Worm (Caenorhabditis elegans) whole organism, early embryonic: ENCODE data around the gene srw-134.

Experiments
- B0310.2 ChIP-seq: sonication (generic microtip); optimal IDR thresholded peaks from 2 replicates; lab custom pipeline; 2016; ENCODE audit warnings: mild to moderate bottlenecking, missing genetic modification characterization, missing compliant biosample characterization
- F13C5.2 ChIP-seq: sonication (generic microtip); optimal IDR thresholded peaks from 2 replicates; lab custom pipeline; 2017; ENCODE audit warnings: mild to moderate bottlenecking, missing genetic modification characterization, inconsistent platforms, missing compliant biosample characterization
- aly-1 ChIP-seq: sonication (generic microtip); optimal IDR thresholded peaks from 2 replicates; lab custom pipeline; 2016; ENCODE audit warnings: missing genetic modification characterization, missing compliant biosample characterization
- ama-1 ChIP-seq: fragments of 150-350 bp; optimal IDR thresholded peaks from 2 replicates; lab custom pipeline; 2014
- ceh-13 ChIP-seq: fragments of 200-800 bp; sonication (Bioruptor generic); optimal IDR thresholded peaks from 2 replicates; lab custom pipeline; 2018; ENCODE audit warnings: mild to moderate bottlenecking, missing genetic modification characterization, missing compliant biosample characterization
- ceh-36 ChIP-seq: sonication (generic microtip); optimal IDR thresholded peaks from 2 replicates; lab custom pipeline; 2016; ENCODE audit warnings: missing genetic modification characterization, inconsistent platforms, missing compliant biosample characterization
- ets-7 ChIP-seq: sonication (generic microtip); optimal IDR thresholded peaks from 2 replicates; lab custom pipeline; 2016; ENCODE audit warnings: missing genotype, missing genetic modification characterization, missing compliant biosample characterization
- flt-1 ChIP-seq: fragments of 200-800 bp; sonication (Bioruptor generic); IDR thresholded peaks from 2 replicates; pipeline ENCODE4 v1.3.6; 2022; ENCODE audit warnings: missing genetic modification characterization, missing compliant biosample characterization
- hmbx-1 ChIP-seq: sonication (generic microtip); optimal IDR thresholded peaks from 2 replicates; lab custom pipeline; 2016; ENCODE audit warnings: mild to moderate bottlenecking, missing genetic modification characterization, missing compliant biosample characterization
- hmg-4 ChIP-seq: fragments of 200-800 bp; sonication (Bioruptor generic); optimal IDR thresholded peaks from 2 replicates; lab custom pipeline; 2018; ENCODE audit warnings: mild to moderate bottlenecking, missing genetic modification characterization, missing compliant biosample characterization
- hnd-1 ChIP-seq: sonication (generic microtip); optimal IDR thresholded peaks from 2 replicates; lab custom pipeline; 2016; ENCODE audit warnings: missing genetic modification characterization, missing compliant biosample characterization
- pes-1 ChIP-seq: fragments of 200-800 bp; sonication (Bioruptor generic); IDR thresholded peaks from 2 replicates; pipeline ENCODE4 v1.3.6; 2022; ENCODE audit warnings: missing genetic modification reagents, missing genetic modification characterization, missing compliant biosample characterization
- scrt-1 ChIP-seq: fragments of 200-800 bp; sonication (Bioruptor generic); IDR thresholded peaks from 2 replicates; pipeline ENCODE4 v1.3.6; 2022; ENCODE audit warnings: missing genetic modification characterization, missing compliant biosample characterization
- sea-1 ChIP-seq: fragments of 200-800 bp; sonication (Bioruptor generic); conservative IDR thresholded peaks from 2 replicates; pipeline ENCODE4 v1.3.6; 2022; ENCODE audit warnings: missing genetic modification characterization, missing compliant biosample characterization
- tbx-11 ChIP-seq: fragments of 200-800 bp; sonication (Bioruptor generic); IDR thresholded peaks from 2 replicates; pipeline ENCODE4 v1.3.6; 2022; ENCODE audit warnings: missing genetic modification characterization, missing compliant biosample characterization
- tbx-37 ChIP-seq: fragments of 200-800 bp; sonication (Bioruptor generic); conservative IDR thresholded peaks from 2 replicates; pipeline ENCODE4 v1.3.6; 2022; ENCODE audit warnings: missing genetic modification reagents, missing genetic modification characterization, missing compliant biosample characterization
- tra-4 ChIP-seq: sonication (generic microtip); optimal IDR thresholded peaks from 2 replicates; lab custom pipeline; 2017; ENCODE audit warnings: missing genetic modification characterization, missing compliant biosample characterization

Gene srw-134

ce11 chrV:4112516-4112915 is at the start of gene srw-134:
Gene srw-134, minus strand, starts transcription at chrV:4112616.
- TF ChIP-seq scrt-1 (GFP tag; lab: Robert Waterston, UW) (no peak), flt-1 (GFP tag; lab: Robert Waterston, UW) (no peak), ceh-36 (tag; lab: Kevin White, UChicago) (no peak)

ce11 chrV:4160086-4160485 is 47.7 kb upstream of the srw-134 start, which contains the start of gene Y45G5AM.5:
Gene Y45G5AM.5, plus strand, starts transcription at chrV:4160386.
- TF ChIP-seq ceh-13 (GFP tag; lab: Kevin White, UChicago) (no peak), ama-1 (lab: Kevin White, UChicago) (no peak)

ce11 chrV:4157291-4157690 is 44.9 kb upstream of the srw-134 start:
- no peak for TF ChIP-seq ets-7 (tag; lab: Kevin White, UChicago)
- TF ChIP-seq scrt-1 (GFP tag; lab: Robert Waterston, UW) = no peak
- TF ChIP-seq pes-1 (GFP tag; lab: Robert Waterston, UW) = no peak
- TF ChIP-seq hmg-4 = no peak
- TF ChIP-seq hmbx-1 (tag; lab: Kevin White, UChicago) = no peak

- TF ChIP-seq flt-1 (GFP tag; lab: Robert Waterston, UW) (no peak), scrt-1 (GFP tag; lab: Robert Waterston, UW) (no peak), ceh-13 (GFP tag; lab: Kevin White, UChicago) (no peak), hnd-1 (tag; lab: Kevin White, UChicago) (no peak), F13C5.2 (no peak), tbx-11 (GFP tag; lab: Robert Waterston, UW) (no peak), B0310.2 (tag; lab: Kevin White, UChicago) (no peak), ceh-36 (tag; lab: Kevin White, UChicago) (no peak), ets-7 (tag; lab: Kevin White, UChicago) (no peak), ama-1 (lab: Kevin White, UChicago) (no peak), tra-4 (tag; lab: Kevin White, UChicago) (no peak), sea-1 (GFP tag; lab: Robert Waterston, UW) (no peak)
Observed at ce11 chrV:4152200-4152599, 39.8 kb upstream of the srw-134 start, which contains the start of gene Y45G5AM.6. Gene Y45G5AM.6, minus strand, starts transcription at chrV:4152300.

ce11 chrV:4151400-4151799 is 39.0 kb upstream of the srw-134 start:
- TF ChIP-seq ets-7 (tag; lab: Kevin White, UChicago) (no peak), tbx-37 (GFP tag; lab: Robert Waterston, UW) (no peak), ceh-36 (tag; lab: Kevin White, UChicago) (no peak), ama-1 (lab: Kevin White, UChicago) (no peak), tbx-11 (GFP tag; lab: Robert Waterston, UW) (no peak), flt-1 (GFP tag; lab: Robert Waterston, UW) (no peak), B0310.2 (tag; lab: Kevin White, UChicago) (no peak), pes-1 (GFP tag; lab: Robert Waterston, UW) (no peak; the same call in 1 of the 2 replicates), hnd-1 (tag; lab: Kevin White, UChicago) (no peak), tra-4 (tag; lab: Kevin White, UChicago) (no peak)

ce11 chrV:4144205-4144604 is 31.8 kb upstream of the srw-134 start, which contains the start of gene Y45G5AL.1:
Gene Y45G5AL.1, plus strand, starts transcription at chrV:4144505.
- TF ChIP-seq hnd-1 (tag; lab: Kevin White, UChicago) (no peak), hmg-4 (no peak), tbx-37 (GFP tag; lab: Robert Waterston, UW) (no peak), hmbx-1 (tag; lab: Kevin White, UChicago) (no peak), aly-1 (no peak), tra-4 (tag; lab: Kevin White, UChicago) (no peak), sea-1 (GFP tag; lab: Robert Waterston, UW) (no peak), scrt-1 (GFP tag; lab: Robert Waterston, UW) (no peak), F13C5.2 (no peak), ets-7 (tag; lab: Kevin White, UChicago) (no peak), ceh-13 (GFP tag; lab: Kevin White, UChicago) (no peak), ama-1 (lab: Kevin White, UChicago) (no peak), flt-1 (GFP tag; lab: Robert Waterston, UW) (no peak), pes-1 (GFP tag; lab: Robert Waterston, UW) (no peak), B0310.2 (tag; lab: Kevin White, UChicago) (no peak), tbx-11 (GFP tag; lab: Robert Waterston, UW) (no peak), ceh-36 (tag; lab: Kevin White, UChicago) (no peak)

- TF ChIP-seq ets-7 (tag; lab: Kevin White, UChicago) = no peak
Observed at ce11 chrV:4143034-4143433, 30.6 kb upstream of the srw-134 start.

- TF ChIP-seq pes-1 (GFP tag; lab: Robert Waterston, UW) (no peak), flt-1 (GFP tag; lab: Robert Waterston, UW) (no peak), scrt-1 (GFP tag; lab: Robert Waterston, UW) (no peak), hmg-4 (no peak), tbx-37 (GFP tag; lab: Robert Waterston, UW) (no peak), tbx-11 (GFP tag; lab: Robert Waterston, UW) (no peak), tra-4 (tag; lab: Kevin White, UChicago) (no peak), B0310.2 (tag; lab: Kevin White, UChicago) (no peak), F13C5.2 (no peak), sea-1 (GFP tag; lab: Robert Waterston, UW) (no peak), ama-1 (lab: Kevin White, UChicago) (no peak), ceh-13 (GFP tag; lab: Kevin White, UChicago) (no peak), hnd-1 (tag; lab: Kevin White, UChicago) (no peak), ceh-36 (tag; lab: Kevin White, UChicago) (no peak)
Observed at ce11 chrV:4138688-4139087, 26.3 kb upstream of the srw-134 start, which contains the start of gene lgc-29. Gene lgc-29, plus strand, starts transcription at chrV:4138988.
